Worm (Caenorhabditis elegans): Measurements from ENCODE around the gene gly-1.

DNA sequence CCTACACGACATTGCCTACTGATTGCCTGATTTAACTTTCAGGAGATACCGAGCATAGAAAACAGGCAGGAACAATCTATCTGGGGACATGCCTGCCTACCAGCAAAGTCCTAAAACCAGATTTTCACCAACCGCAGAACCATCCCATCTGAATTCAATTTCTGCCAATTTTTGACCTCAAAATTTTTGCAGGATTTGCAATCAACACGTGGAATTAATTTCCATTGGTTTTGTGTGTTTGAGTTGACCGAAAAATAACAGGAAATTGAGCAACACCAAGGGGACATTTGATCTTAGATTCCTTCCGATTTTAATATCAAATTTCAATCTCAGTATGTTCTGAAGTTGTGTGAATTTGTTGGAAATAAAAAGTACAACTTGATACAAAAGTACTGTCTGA, 3.0 kb downstream of the gly-1 start:
- TF ChIP-seq Y55F3AM.14 (GFP tag; optimal IDR thresholded peaks at IDR 0.05), result no peak
- TF ChIP-seq gmeb-1 (tag; optimal IDR thresholded peaks at IDR 0.05), result no peak
- no peak for TF ChIP-seq ztf-4 (tag; optimal IDR thresholded peaks at IDR 0.05)
- no peak for TF ChIP-seq nhr-77 (tag; optimal IDR thresholded peaks at IDR 0.05)

Data from whole organism, L2 larva.